Fruit fly (Drosophila melanogaster) whole organism, embryonic: ENCODE measurements around the gene CG32706.

Source experiments
- BtbVII ChIP-seq: fragments of 200-800 bp; sonication (Bioruptor generic); optimal IDR thresholded peaks from 3 replicates; lab custom pipeline; 2017; ENCODE audit warnings: missing biosample characterization, mild to moderate bottlenecking, missing genetic modification characterization
- CG10147 ChIP-seq: fragments of 200-800 bp; sonication (Bioruptor generic); optimal IDR thresholded peaks from 2 replicates; lab custom pipeline; 2019; ENCODE audit warnings: missing biosample characterization, mild to moderate bottlenecking, missing genetic modification characterization, moderate library complexity
- CG10979 ChIP-seq: fragments of 200-800 bp; sonication (Bioruptor generic); optimal IDR thresholded peaks from 2 replicates; lab custom pipeline; 2018; ENCODE audit warnings: missing biosample characterization, mild to moderate bottlenecking, missing genetic modification characterization, moderate library complexity
- CG11093 ChIP-seq: fragments of 200-800 bp; sonication (Bioruptor generic); IDR thresholded peaks from 3 replicates; pipeline ENCODE4 v1.3.6; 2022; ENCODE audit warnings: missing biosample characterization, missing genetic modification characterization
- CG1233 ChIP-seq: fragments of 200-800 bp; sonication (Bioruptor generic); optimal IDR thresholded peaks from 4 replicates; lab custom pipeline; 2018; ENCODE audit warnings: missing biosample characterization, mild to moderate bottlenecking, missing genetic modification characterization
- CG12391 ChIP-seq: fragments of 200-800 bp; sonication (Bioruptor generic); optimal IDR thresholded peaks from 3 replicates; lab custom pipeline; 2018; ENCODE audit warnings: missing biosample characterization, mild to moderate bottlenecking, missing genetic modification characterization, moderate library complexity
- CG15269 ChIP-seq: fragments of 200-800 bp; sonication (Bioruptor generic); optimal IDR thresholded peaks from 2 replicates; lab custom pipeline; 2018; ENCODE audit warnings: missing biosample characterization, mild to moderate bottlenecking, missing genetic modification characterization, moderate library complexity
- CG16813 ChIP-seq: fragments of 200-800 bp; sonication (Bioruptor generic); IDR thresholded peaks from 3 replicates; pipeline ENCODE4 v1.3.6; 2022; ENCODE audit warnings: missing biosample characterization, missing genetic modification characterization; ENCODE audit not compliant: partially characterized antibody
- CG1792 ChIP-seq: fragments of 200-800 bp; sonication (Bioruptor generic); optimal IDR thresholded peaks from 2 replicates; lab custom pipeline; 2016; ENCODE audit warnings: missing biosample characterization, missing genetic modification characterization
- CG18619 ChIP-seq: fragments of 200-800 bp; sonication (Bioruptor generic); optimal IDR thresholded peaks from 3 replicates; lab custom pipeline; 2017; ENCODE audit warnings: missing biosample characterization, mild to moderate bottlenecking, missing genetic modification characterization
- CG2678 ChIP-seq: fragments of 200-800 bp; sonication (Bioruptor generic); optimal IDR thresholded peaks from 3 replicates; lab custom pipeline; 2019; ENCODE audit warnings: missing biosample characterization, mild to moderate bottlenecking, missing genetic modification characterization, moderate library complexity
- CG31441 ChIP-seq: fragments of 200-800 bp; sonication (Bioruptor generic); IDR thresholded peaks from 2 replicates; pipeline ENCODE4 v1.3.6; 2022; ENCODE audit warnings: missing biosample characterization, missing genetic modification characterization
- CG3281 ChIP-seq: fragments of 200-800 bp; sonication (Bioruptor generic); optimal IDR thresholded peaks from 3 replicates; lab custom pipeline; 2017; ENCODE audit warnings: missing biosample characterization, mild to moderate bottlenecking, missing genetic modification characterization
- CG33213 ChIP-seq: fragments of 200-800 bp; sonication (Bioruptor generic); optimal IDR thresholded peaks from 3 replicates; lab custom pipeline; 2016; ENCODE audit warnings: missing biosample characterization, missing genetic modification characterization
- CG34376 ChIP-seq: fragments of 200-800 bp; sonication (Bioruptor generic); optimal IDR thresholded peaks from 2 replicates; lab custom pipeline; 2018; ENCODE audit warnings: missing biosample characterization, mild to moderate bottlenecking, missing genetic modification characterization
- CG4424 ChIP-seq: fragments of 200-800 bp; sonication (Bioruptor generic); optimal IDR thresholded peaks from 3 replicates; lab custom pipeline; 2016; ENCODE audit warnings: missing biosample characterization, missing genetic modification characterization
- CG4730 ChIP-seq: fragments of 200-800 bp; sonication (Bioruptor generic); IDR thresholded peaks from 2 replicates; pipeline ENCODE4 v1.3.6; 2022; ENCODE audit warnings: missing biosample characterization, missing genetic modification characterization
- CG7556 ChIP-seq: fragments of 200-800 bp; sonication (Bioruptor generic); optimal IDR thresholded peaks from 2 replicates; lab custom pipeline; 2017; ENCODE audit warnings: missing biosample characterization, mild to moderate bottlenecking, missing genetic modification characterization
- Fer2 ChIP-seq: fragments of 200-800 bp; sonication (Bioruptor generic); optimal IDR thresholded peaks from 2 replicates; lab custom pipeline; 2018; ENCODE audit warnings: missing biosample characterization, mild to moderate bottlenecking, missing genetic modification characterization, moderate library complexity
- HHEX ChIP-seq: fragments of 200-800 bp; sonication (Bioruptor generic); optimal IDR thresholded peaks from 3 replicates; lab custom pipeline; 2017; ENCODE audit warnings: missing biosample characterization, mild to moderate bottlenecking, missing genetic modification characterization, missing genetic modification reagents
- HLHmδ ChIP-seq: fragments of 200-800 bp; sonication (Bioruptor generic); optimal IDR thresholded peaks from 2 replicates; lab custom pipeline; 2018; ENCODE audit warnings: missing biosample characterization, mild to moderate bottlenecking, missing genetic modification characterization, moderate library complexity
- Hand ChIP-seq: fragments of 200-800 bp; sonication (Bioruptor generic); optimal IDR thresholded peaks from 2 replicates; lab custom pipeline; 2017; ENCODE audit warnings: mild to moderate bottlenecking, missing biosample characterization, missing genetic modification reagents, missing genetic modification characterization
- Hr51 ChIP-seq, 2 experiments: fragments of 200-800 bp; sonication (Bioruptor generic); optimal IDR thresholded peaks; 2 replicates in 1 of 2; 3 replicates in 1 of 2; lab custom pipeline; 2016 to 2018; ENCODE audit warnings: missing biosample characterization in 2 of 2, missing genetic modification characterization in 2 of 2, mild to moderate bottlenecking in 1 of 2, moderate library complexity in 1 of 2
- Hsf ChIP-seq: fragments of 200-800 bp; sonication (Bioruptor generic); optimal IDR thresholded peaks from 3 replicates; lab custom pipeline; 2016; ENCODE audit warnings: missing biosample characterization, missing genetic modification characterization
- Meics ChIP-seq: fragments of 200-800 bp; sonication (Bioruptor generic); optimal IDR thresholded peaks from 2 replicates; lab custom pipeline; 2017; ENCODE audit warnings: missing biosample characterization, mild to moderate bottlenecking, missing genetic modification characterization
- PHDP ChIP-seq: fragments of 200-800 bp; sonication (Bioruptor generic); optimal IDR thresholded peaks from 3 replicates; lab custom pipeline; 2018; ENCODE audit warnings: missing biosample characterization, mild to moderate bottlenecking, missing genetic modification characterization, moderate library complexity
- Ravus ChIP-seq: fragments of 200-800 bp; sonication (Bioruptor generic); IDR thresholded peaks from 2 replicates; pipeline ENCODE4 v1.3.6; 2022; ENCODE audit warnings: missing biosample characterization, missing genetic modification characterization
- chif ChIP-seq, 2 experiments: fragments of 200-800 bp; sonication (Bioruptor generic); optimal IDR thresholded peaks; 3 replicates each; lab custom pipeline; 2016; ENCODE audit warnings: missing biosample characterization in 2 of 2, missing genetic modification characterization in 2 of 2
- dmrt99B ChIP-seq: fragments of 200-800 bp; sonication (Bioruptor generic); optimal IDR thresholded peaks from 2 replicates; lab custom pipeline; 2018; ENCODE audit warnings: missing biosample characterization, mild to moderate bottlenecking, missing genetic modification characterization, moderate library complexity
- grau ChIP-seq: fragments of 200-800 bp; optimal IDR thresholded peaks from 3 replicates; lab custom pipeline; 2019; ENCODE audit warnings: missing biosample characterization, mild to moderate bottlenecking, missing genetic modification characterization, moderate library complexity
- gro ChIP-seq: fragments of 200-800 bp; sonication (Bioruptor generic); optimal IDR thresholded peaks from 2 replicates; lab custom pipeline; 2016; ENCODE audit warnings: missing biosample characterization, missing genetic modification characterization
- kay ChIP-seq: fragments of 200-800 bp; sonication (Bioruptor generic); optimal IDR thresholded peaks from 2 replicates; lab custom pipeline; 2016; ENCODE audit warnings: missing biosample characterization, missing genetic modification characterization
- kni ChIP-seq: fragments of 200-800 bp; sonication (Bioruptor generic); optimal IDR thresholded peaks from 3 replicates; lab custom pipeline; 2017; ENCODE audit warnings: mild to moderate bottlenecking, missing biosample characterization, missing genetic modification reagents, missing genetic modification characterization
- nerfin-1 ChIP-seq: fragments of 200-800 bp; sonication (Bioruptor generic); optimal IDR thresholded peaks from 3 replicates; lab custom pipeline; 2019; ENCODE audit warnings: missing biosample characterization, mild to moderate bottlenecking, missing genetic modification characterization, moderate library complexity
- nmo ChIP-seq: fragments of 200-800 bp; sonication (Bioruptor generic); optimal IDR thresholded peaks from 2 replicates; lab custom pipeline; 2018; ENCODE audit warnings: missing biosample characterization, mild to moderate bottlenecking, missing genetic modification characterization, moderate library complexity
- pb ChIP-seq: fragments of 200-800 bp; sonication (Bioruptor generic); optimal IDR thresholded peaks from 3 replicates; lab custom pipeline; 2016; ENCODE audit warnings: missing biosample characterization, missing genetic modification characterization
- sr ChIP-seq: fragments of 200-800 bp; sonication (Bioruptor generic); IDR thresholded peaks from 3 replicates; pipeline ENCODE4 v1.3.6; 2022; ENCODE audit warnings: missing biosample characterization, missing genetic modification characterization
- vfl ChIP-seq: fragments of 200-800 bp; sonication (Bioruptor generic); optimal IDR thresholded peaks from 2 replicates; lab custom pipeline; 2016; ENCODE audit warnings: missing biosample characterization, missing genetic modification characterization
- z ChIP-seq: fragments of 200-800 bp; sonication (Bioruptor generic); IDR thresholded peaks from 3 replicates; pipeline ENCODE4 v1.3.6; 2022; ENCODE audit warnings: missing biosample characterization, missing genetic modification characterization

CG32706 gene

DNA sequence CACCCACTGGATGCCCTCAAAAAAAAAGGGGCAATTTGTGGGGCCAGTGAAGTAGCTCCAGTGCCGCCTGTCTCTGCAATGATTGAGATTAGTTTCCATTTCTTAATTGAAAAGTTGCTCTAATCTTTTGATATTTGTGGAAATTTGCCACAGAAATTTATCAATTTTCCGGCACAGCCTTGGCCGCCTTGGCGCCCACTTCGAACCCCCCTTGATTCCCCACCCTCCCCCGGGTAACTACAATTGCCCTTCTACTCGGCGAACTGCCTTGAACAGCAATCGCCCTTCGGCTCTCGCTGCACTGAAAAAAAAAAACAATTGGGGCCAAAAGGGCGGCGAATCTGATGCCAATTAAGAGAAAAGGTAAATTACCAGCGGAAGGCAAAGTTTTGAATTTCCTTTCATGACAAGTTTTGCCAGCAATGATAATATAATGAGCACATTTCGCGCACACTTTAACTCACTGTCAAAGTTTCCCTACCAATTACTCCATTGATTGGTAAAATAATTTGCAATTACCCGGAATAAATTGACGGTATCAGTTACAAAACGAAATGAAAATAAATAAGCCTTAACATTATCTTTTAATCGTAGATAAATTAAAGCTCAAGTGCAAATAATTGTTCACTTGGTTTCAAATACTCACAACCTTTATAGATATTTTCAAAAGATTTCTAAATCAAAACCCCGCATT is 32.9 kb downstream of the CG32706 start (continued):
- TF ChIP-seq CG12391 (peak; percentile 28), kni (GFP tag; lab: Kevin White, UChicago) (no peak), dmrt99B (tag; lab: Kevin White, UChicago) (peak; percentile 60), CG1233 (peak; percentile 12), CG4730 (GFP tag; lab: Robert Waterston, UW) (no peak), CG10147 (GFP tag; lab: Kevin White, UChicago) (peak; percentile 12), Hr51 (GFP tag; optimal IDR thresholded peaks at IDR 0.05; lab: Kevin White, UChicago) (peak in 1 of 2 experiments; percentile 35), gro (no peak), CG33213 (no peak), CG10979 (tag; lab: Kevin White, UChicago) (peak; percentile 44), HLHmδ (GFP tag; lab: Kevin White, UChicago) (no peak), CG15269 (tag; lab: Kevin White, UChicago) (peak; percentile 50), Fer2 (tag; lab: Kevin White, UChicago) (no peak), nerfin-1 (tag; lab: Kevin White, UChicago) (peak; percentile 15), pb (GFP tag; lab: Kevin White, UChicago) (peak; percentile 12), nmo (GFP tag; lab: Kevin White, UChicago) (peak; percentile 53), CG11093 (GFP tag; lab: Robert Waterston, UW) (no peak), HHEX (peak; percentile 6), sr (GFP tag; lab: Robert Waterston, UW) (peak; percentile 58; the same call in 2 of the 3 replicates), CG16813 (GFP tag; lab: Robert Waterston, UW) (no peak), CG4424 (GFP tag; lab: Kevin White, UChicago) (peak; percentile 44), CG34376 (GFP tag; lab: Kevin White, UChicago) (no peak), CG31441 (GFP tag; lab: Robert Waterston, UW) (peak; percentile 35; the same call in 1 of the 2 replicates), vfl (no peak), chif (GFP tag; optimal IDR thresholded peaks at IDR 0.05; lab: Kevin White, UChicago) (peak in 1 of 2 experiments; percentile 21), Ravus (GFP tag; lab: Robert Waterston, UW) (no peak), CG7556 (GFP tag; lab: Kevin White, UChicago) (peak; percentile 65), grau (peak; percentile 29), Hand (GFP tag; lab: Kevin White, UChicago) (peak; percentile 11), z (GFP tag; lab: Robert Waterston, UW) (no peak), CG2678 (peak; percentile 62), PHDP (tag; lab: Kevin White, UChicago) (peak; percentile 6), CG3281 (GFP tag; lab: Kevin White, UChicago) (peak; percentile 33), BtbVII (GFP tag; lab: Kevin White, UChicago) (peak; percentile 36), Meics (GFP tag; lab: Kevin White, UChicago) (peak; percentile 12), CG18619 (peak; percentile 5), kay (no peak), Hsf (GFP tag; lab: Kevin White, UChicago) (peak; percentile 7), CG1792 (GFP tag; lab: Kevin White, UChicago) (no peak)
